Fruit fly (Drosophila melanogaster): ENCODE results near the gene CG9519.

DNA sequence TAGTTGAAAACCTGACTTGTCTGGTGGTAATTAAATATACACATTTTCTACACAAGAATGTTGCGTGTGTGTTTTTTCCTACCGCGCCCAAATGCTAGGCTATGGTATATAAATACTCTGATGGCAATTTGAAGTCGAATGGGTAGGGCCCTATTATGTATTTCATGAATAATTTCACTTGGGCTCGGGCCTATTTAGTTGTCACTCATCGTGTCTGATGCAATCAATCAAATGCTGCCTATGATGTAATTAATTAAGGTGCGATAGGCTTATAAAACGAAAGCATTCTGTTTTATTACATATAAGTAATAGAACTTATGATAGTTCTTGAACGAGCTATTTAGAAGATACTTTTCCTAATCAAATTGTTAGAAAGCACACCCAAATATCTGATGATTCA lies 6.3 kb upstream of the CG9519 start:
- TF ChIP-seq CG11902 (GFP tag; optimal IDR thresholded peaks at IDR 0.05), result no peak
- no peak for TF ChIP-seq svp (GFP tag)
- TF ChIP-seq OdsH (GFP tag; optimal IDR thresholded peaks at IDR 0.05), result no peak
- TF ChIP-seq CG1621 (tag; optimal IDR thresholded peaks at IDR 0.05), result no peak

All from whole organism, prepupa.